Worm (Caenorhabditis elegans): Measurements from ENCODE around the gene gcp-2.2.

- TF ChIP-seq ceh-83 (GFP tag; optimal IDR thresholded peaks at IDR 0.05) = no peak
- no peak for TF ChIP-seq bed-3 (GFP tag; optimal IDR thresholded peaks at IDR 0.05)
- no peak for TF ChIP-seq lin-13 (tag; optimal IDR thresholded peaks at IDR 0.05)
- no peak for TF ChIP-seq nhr-237 (tag; optimal IDR thresholded peaks at IDR 0.05)
- no peak for TF ChIP-seq mep-1 (tag; optimal IDR thresholded peaks at IDR 0.05)
- TF ChIP-seq snpc-4 (tag; optimal IDR thresholded peaks at IDR 0.05) = no peak
- no peak for TF ChIP-seq unc-39 (tag; optimal IDR thresholded peaks at IDR 0.05)
- no peak for TF ChIP-seq nhr-12 (tag; optimal IDR thresholded peaks at IDR 0.05)
- TF ChIP-seq blmp-1 (tag; optimal IDR thresholded peaks at IDR 0.05) = no peak
- no peak for TF ChIP-seq elt-1 (tag; optimal IDR thresholded peaks at IDR 0.05; ENCODE audit: borderline replicate concordance, insufficient read depth)
Observed at ce11 chrX:11556194-11556739, 18.8 kb downstream of the gcp-2.2 start, which contains the start of gene C35C5.10.

All from whole organism, mixed stage, embryonic.